Worm (Caenorhabditis elegans) whole organism, late embryonic: ENCODE results near the gene T13H5.8.

ENCODE experiments used
- K09A11.1 ChIP-seq: sonication (generic microtip); optimal IDR thresholded peaks from 2 replicates; lab custom pipeline; 2017; ENCODE audit warnings: antibody characterized with exemption, mild to moderate bottlenecking, missing genetic modification characterization, missing compliant biosample characterization; ENCODE audit not compliant: insufficient read depth
- ceh-48 ChIP-seq: sonication (generic microtip); optimal IDR thresholded peaks from 2 replicates; lab custom pipeline; 2016; ENCODE audit warnings: missing genetic modification characterization, inconsistent platforms, missing compliant biosample characterization
- fkh-10 ChIP-seq: fragments of 150-350 bp; optimal IDR thresholded peaks from 2 replicates; lab custom pipeline; 2014; ENCODE audit warnings: missing biosample characterization, missing genetic modification reagents, missing genetic modification characterization
- hlh-15 ChIP-seq: sonication (generic microtip); optimal IDR thresholded peaks from 2 replicates; lab custom pipeline; 2016; ENCODE audit warnings: missing genetic modification characterization, missing compliant biosample characterization
- nhr-11 ChIP-seq: fragments of 150-350 bp; optimal IDR thresholded peaks from 2 replicates; lab custom pipeline; 2014; ENCODE audit warnings: missing biosample characterization, missing genetic modification characterization
- pqm-1 ChIP-seq: sonication (generic microtip); optimal IDR thresholded peaks from 2 replicates; lab custom pipeline; 2016; ENCODE audit warnings: missing genetic modification characterization, missing compliant biosample characterization
- tbx-2 ChIP-seq: sonication (generic microtip); optimal IDR thresholded peaks from 2 replicates; lab custom pipeline; 2016; ENCODE audit warnings: missing genetic modification characterization, missing compliant biosample characterization
- unc-42 ChIP-seq: sonication (generic microtip); optimal IDR thresholded peaks from 2 replicates; lab custom pipeline; 2016; ENCODE audit warnings: missing genotype, missing genetic modification characterization, missing compliant biosample characterization
- zip-5 ChIP-seq: sonication (generic microtip); optimal IDR thresholded peaks from 2 replicates; lab custom pipeline; 2016; ENCODE audit warnings: missing genetic modification characterization, missing compliant biosample characterization

ce11 chrII:8540412-8540811 lies 22.1 kb downstream of the T13H5.8 start, which contains the start of gene pqn-73:
- TF ChIP-seq ceh-48 (tag; lab: Kevin White, UChicago) = no peak
- no peak for TF ChIP-seq zip-5 (tag; lab: Kevin White, UChicago)
- TF ChIP-seq nhr-11 (tag; lab: Kevin White, UChicago) = no peak
- no peak for TF ChIP-seq tbx-2 (tag; lab: Kevin White, UChicago)
- TF ChIP-seq hlh-15 (tag; lab: Kevin White, UChicago) = no peak
- no peak for TF ChIP-seq fkh-10 (GFP tag; lab: Kevin White, UChicago)
- TF ChIP-seq pqm-1 (tag; lab: Kevin White, UChicago) = no peak
- TF ChIP-seq K09A11.1 (tag; lab: Kevin White, UChicago) = no peak
- no peak for TF ChIP-seq unc-42 (tag; lab: Kevin White, UChicago)
